Worm (Caenorhabditis elegans) whole organism, L3 larva: Measurements from ENCODE around the gene mrp-8.

Source experiments
- R02D3.7 ChIP-seq: fragments of 150-350 bp; optimal IDR thresholded peaks from 2 replicates; lab custom pipeline; 2014; ENCODE audit warnings: missing biosample characterization, missing genetic modification characterization
- ZK546.5 ChIP-seq: sonication (generic microtip); optimal IDR thresholded peaks from 2 replicates; lab custom pipeline; 2017; ENCODE audit warnings: missing biosample characterization, missing genetic modification characterization
- aly-2 ChIP-seq: fragments of 150-350 bp; optimal IDR thresholded peaks from 2 replicates; lab custom pipeline; 2014; ENCODE audit warnings: missing biosample characterization, missing genetic modification characterization
- ama-1 ChIP-seq: fragments of 150-350 bp; optimal IDR thresholded peaks from 2 replicates; lab custom pipeline; 2018
- ceh-16 ChIP-seq: sonication (generic microtip); optimal IDR thresholded peaks from 2 replicates; lab custom pipeline; 2017; ENCODE audit warnings: missing biosample characterization, missing genetic modification characterization
- ceh-28 ChIP-seq: fragments of 150-350 bp; optimal IDR thresholded peaks from 2 replicates; lab custom pipeline; 2014; ENCODE audit warnings: missing biosample characterization, missing genetic modification reagents, missing genetic modification characterization
- ceh-82 ChIP-seq: fragments of 150-350 bp; optimal IDR thresholded peaks from 2 replicates; lab custom pipeline; 2014; ENCODE audit warnings: missing biosample characterization, missing genetic modification characterization
- ceh-9 ChIP-seq: sonication (generic microtip); optimal IDR thresholded peaks from 2 replicates; lab custom pipeline; 2018; ENCODE audit warnings: missing biosample characterization, missing genetic modification characterization
- daf-12 ChIP-seq: fragments of 150-350 bp; optimal IDR thresholded peaks from 2 replicates; lab custom pipeline; 2014; ENCODE audit warnings: missing biosample characterization, missing genetic modification reagents, missing genetic modification characterization
- egl-27 ChIP-seq: sonication (generic microtip); optimal IDR thresholded peaks from 4 replicates; lab custom pipeline; 2017; ENCODE audit warnings: missing biosample characterization, missing genetic modification reagents, missing genetic modification characterization
- egl-5 ChIP-seq: fragments of 150-350 bp; optimal IDR thresholded peaks from 2 replicates; lab custom pipeline; 2017; ENCODE audit warnings: missing biosample characterization, missing genetic modification reagents, missing genetic modification characterization, inconsistent platforms
- elt-1 ChIP-seq: fragments of 150-350 bp; optimal IDR thresholded peaks from 2 replicates; lab custom pipeline; 2014; ENCODE audit warnings: missing biosample characterization, missing genetic modification characterization
- elt-2 ChIP-seq: sonication (generic microtip); optimal IDR thresholded peaks from 2 replicates; lab custom pipeline; 2016; ENCODE audit warnings: missing genetic modification reagents, mild to moderate bottlenecking, missing genetic modification characterization, missing compliant biosample characterization
- elt-3 ChIP-seq, 3 experiments: fragments of 150-350 bp in 1 of 3; sonication (generic microtip) in 2 of 3; optimal IDR thresholded peaks; 2 replicates in 2 of 3; 4 replicates in 1 of 3; lab custom pipeline; 2014 to 2017; ENCODE audit warnings: missing biosample characterization in 3 of 3, missing genetic modification characterization in 3 of 3
- eor-1 ChIP-seq, 2 experiments: fragments of 150-350 bp; optimal IDR thresholded peaks; 2 replicates each; lab custom pipeline; 2014 to 2018; ENCODE audit warnings: missing biosample characterization in 2 of 2, missing genetic modification characterization in 2 of 2
- fkh-10 ChIP-seq: sonication (generic microtip); optimal IDR thresholded peaks from 2 replicates; lab custom pipeline; 2017; ENCODE audit warnings: missing biosample characterization, missing genetic modification reagents, missing genetic modification characterization
- fkh-2 ChIP-seq: fragments of 150-350 bp; optimal IDR thresholded peaks from 2 replicates; lab custom pipeline; 2014; ENCODE audit warnings: missing biosample characterization, missing genetic modification reagents, missing genetic modification characterization
- fos-1 ChIP-seq: fragments of 150-350 bp; optimal IDR thresholded peaks from 2 replicates; lab custom pipeline; 2014; ENCODE audit warnings: missing biosample characterization, missing genetic modification characterization
- hmg-11 ChIP-seq: sonication (generic microtip); optimal IDR thresholded peaks from 2 replicates; lab custom pipeline; 2016; ENCODE audit warnings: missing genetic modification characterization, missing compliant biosample characterization
- jun-1 ChIP-seq: fragments of 150-350 bp; optimal IDR thresholded peaks from 2 replicates; lab custom pipeline; 2014; ENCODE audit warnings: missing biosample characterization, missing genetic modification reagents, missing genetic modification characterization
- lin-15B ChIP-seq: fragments of 150-350 bp; optimal IDR thresholded peaks from 2 replicates; lab custom pipeline; 2014; ENCODE audit warnings: missing biosample characterization, missing genetic modification characterization
- lin-39 ChIP-seq: fragments of 150-350 bp; optimal IDR thresholded peaks from 2 replicates; lab custom pipeline; 2018; ENCODE audit warnings: missing biosample characterization, missing genetic modification reagents, missing genetic modification characterization
- lsy-12 ChIP-seq: sonication (generic microtip); optimal IDR thresholded peaks from 2 replicates; lab custom pipeline; 2016; ENCODE audit warnings: mild to moderate bottlenecking, missing genetic modification characterization, missing compliant biosample characterization
- mdl-1 ChIP-seq: fragments of 150-350 bp; optimal IDR thresholded peaks from 2 replicates; lab custom pipeline; 2014; ENCODE audit warnings: missing biosample characterization, missing genetic modification characterization
- mml-1 ChIP-seq: fragments of 150-350 bp; sonication (generic microtip); optimal IDR thresholded peaks from 3 replicates; lab custom pipeline; 2014; ENCODE audit warnings: missing biosample characterization, missing genetic modification characterization
- nfya-1 ChIP-seq: sonication (generic microtip); optimal IDR thresholded peaks from 2 replicates; lab custom pipeline; 2017; ENCODE audit warnings: missing genetic modification characterization, mild to moderate bottlenecking, missing compliant biosample characterization, antibody characterized with exemption, moderate library complexity; ENCODE audit not compliant: insufficient read depth
- nhr-11 ChIP-seq: fragments of 150-350 bp; optimal IDR thresholded peaks from 2 replicates; lab custom pipeline; 2014; ENCODE audit warnings: missing biosample characterization, missing genetic modification characterization
- nhr-12 ChIP-seq: fragments of 150-350 bp; optimal IDR thresholded peaks from 2 replicates; lab custom pipeline; 2014; ENCODE audit warnings: missing biosample characterization, missing genetic modification characterization
- nhr-23 ChIP-seq: fragments of 150-350 bp; optimal IDR thresholded peaks from 2 replicates; lab custom pipeline; 2014; ENCODE audit warnings: missing biosample characterization, missing genetic modification reagents, missing genetic modification characterization
- nhr-237 ChIP-seq: fragments of 150-350 bp; optimal IDR thresholded peaks from 2 replicates; lab custom pipeline; 2014; ENCODE audit warnings: missing biosample characterization, missing genetic modification characterization
- nhr-25 ChIP-seq: sonication (generic microtip); optimal IDR thresholded peaks from 2 replicates; lab custom pipeline; 2017; ENCODE audit warnings: missing biosample characterization, missing genetic modification characterization
- nhr-28 ChIP-seq: fragments of 150-350 bp; optimal IDR thresholded peaks from 2 replicates; lab custom pipeline; 2014; ENCODE audit warnings: missing biosample characterization, missing genetic modification characterization
- nhr-43 ChIP-seq: sonication (generic microtip); optimal IDR thresholded peaks from 2 replicates; lab custom pipeline; 2016; ENCODE audit warnings: mild to moderate bottlenecking, missing genetic modification characterization, missing compliant biosample characterization; ENCODE audit not compliant: poor library complexity, severe bottlenecking
- nhr-67 ChIP-seq: fragments of 150-350 bp; optimal IDR thresholded peaks from 2 replicates; lab custom pipeline; 2014; ENCODE audit warnings: missing biosample characterization, missing genetic modification characterization
- nhr-76 ChIP-seq: fragments of 150-350 bp; sonication (generic microtip); optimal IDR thresholded peaks from 5 replicates; lab custom pipeline; 2014; ENCODE audit warnings: missing biosample characterization, missing genetic modification characterization
- nhr-77 ChIP-seq: fragments of 150-350 bp; optimal IDR thresholded peaks from 2 replicates; lab custom pipeline; 2014; ENCODE audit warnings: missing biosample characterization, missing genetic modification characterization
- pha-4 ChIP-seq: fragments of 150-350 bp; optimal IDR thresholded peaks from 2 replicates; lab custom pipeline; 2014; ENCODE audit warnings: missing biosample characterization, missing genetic modification reagents, missing genetic modification characterization
- pqm-1 ChIP-seq: fragments of 150-350 bp; optimal IDR thresholded peaks from 2 replicates; lab custom pipeline; 2017; ENCODE audit warnings: missing biosample characterization, missing genetic modification characterization, inconsistent platforms
- sea-2 ChIP-seq: fragments of 150-350 bp; sonication (generic microtip); optimal IDR thresholded peaks from 4 replicates; lab custom pipeline; 2014; ENCODE audit warnings: missing biosample characterization, missing genetic modification reagents, missing genetic modification characterization
- skn-1 ChIP-seq: fragments of 150-350 bp; optimal IDR thresholded peaks from 2 replicates; lab custom pipeline; 2014; ENCODE audit warnings: missing biosample characterization, missing genetic modification characterization
- snpc-4 ChIP-seq: fragments of 150-350 bp; optimal IDR thresholded peaks from 2 replicates; lab custom pipeline; 2014; ENCODE audit warnings: missing biosample characterization, missing genetic modification characterization
- tbx-2 ChIP-seq: sonication (generic microtip); optimal IDR thresholded peaks from 2 replicates; lab custom pipeline; 2016; ENCODE audit warnings: mild to moderate bottlenecking, missing genetic modification characterization, missing compliant biosample characterization
- unc-39 ChIP-seq: sonication (generic microtip); optimal IDR thresholded peaks from 4 replicates; lab custom pipeline; 2017; ENCODE audit warnings: missing biosample characterization, missing genetic modification characterization
- unc-62 ChIP-seq: fragments of 150-350 bp; sonication (generic microtip); optimal IDR thresholded peaks from 4 replicates; lab custom pipeline; 2014; ENCODE audit warnings: missing biosample characterization, missing genetic modification reagents, missing genetic modification characterization
- zag-1 ChIP-seq: fragments of 150-350 bp; optimal IDR thresholded peaks from 2 replicates; lab custom pipeline; 2014; ENCODE audit warnings: missing biosample characterization, missing genetic modification characterization
- ztf-11 ChIP-seq: fragments of 150-350 bp; optimal IDR thresholded peaks from 2 replicates; lab custom pipeline; 2014; ENCODE audit warnings: missing biosample characterization, missing genetic modification characterization
- ztf-4 ChIP-seq: fragments of 150-350 bp; optimal IDR thresholded peaks from 2 replicates; lab custom pipeline; 2014; ENCODE audit warnings: missing biosample characterization, missing genetic modification characterization

Gene mrp-8

ce11 chrIII:12250114-12250792 lies 52.7 kb downstream of the mrp-8 start, which contains the start of the genes tim-1 and Y75B8A.23:
tim-1 (minus strand) TSS chrIII:12250164.
Y75B8A.23 (plus strand) TSS chrIII:12250660.
- no peak for TF ChIP-seq ztf-11 (tag; lab: Kevin White, UChicago)
- peak; percentile 70 for TF ChIP-seq nhr-77 (tag; lab: Kevin White, UChicago)
- TF ChIP-seq sea-2: no peak
- peak; percentile 94 for TF ChIP-seq pha-4
- TF ChIP-seq aly-2 (tag; lab: Kevin White, UChicago): peak; percentile 85
- no peak for TF ChIP-seq nhr-67 (tag; lab: Kevin White, UChicago)
- TF ChIP-seq nhr-11 (tag; lab: Kevin White, UChicago): peak; percentile 36
- peak; percentile 41 for TF ChIP-seq fos-1 (tag; lab: Kevin White, UChicago)
- TF ChIP-seq hmg-11 (tag; lab: Kevin White, UChicago): peak; percentile 89
- TF ChIP-seq zag-1 (tag; lab: Kevin White, UChicago): no peak
- peak; percentile 82 for TF ChIP-seq egl-5 (tag; lab: Kevin White, UChicago)
- peak; percentile 90 for TF ChIP-seq lsy-12 (tag; lab: Kevin White, UChicago)
- peak; percentile 94 for TF ChIP-seq nhr-25
- peak; percentile 94 for TF ChIP-seq jun-1 (tag; lab: Kevin White, UChicago)
- TF ChIP-seq nhr-28 (tag; lab: Kevin White, UChicago): peak; percentile 63
- peak; percentile 92 for TF ChIP-seq nhr-43
- peak; percentile 78 for TF ChIP-seq elt-2 (tag; lab: Kevin White, UChicago)
- peak; percentile 74 for TF ChIP-seq tbx-2 (tag; lab: Kevin White, UChicago)
- TF ChIP-seq nhr-76 (tag; lab: Kevin White, UChicago): peak; percentile 67
- TF ChIP-seq unc-39 (tag; lab: Kevin White, UChicago): peak; percentile 60
- TF ChIP-seq snpc-4 (tag; lab: Kevin White, UChicago): peak; percentile 100
- peak; percentile 2 for TF ChIP-seq fkh-2
- TF ChIP-seq nhr-23 (tag; lab: Kevin White, UChicago): peak; percentile 98
- TF ChIP-seq nhr-12 (tag; lab: Kevin White, UChicago): no peak
- no peak for TF ChIP-seq nhr-237
- TF ChIP-seq lin-15B: peak; percentile 94
- TF ChIP-seq eor-1 (tag; optimal IDR thresholded peaks at IDR 0.05; lab: Kevin White, UChicago): peak in 1 of 2 experiments; percentile 58
- TF ChIP-seq pqm-1 (tag; lab: Kevin White, UChicago): peak; percentile 88
- no peak for TF ChIP-seq mml-1 (tag; lab: Kevin White, UChicago)
- no peak for TF ChIP-seq ceh-9 (tag; lab: Kevin White, UChicago)
- TF ChIP-seq ZK546.5 (tag; lab: Kevin White, UChicago): no peak
- peak; percentile 75 for TF ChIP-seq ceh-28 (tag; lab: Kevin White, UChicago)
- TF ChIP-seq ama-1 (lab: Kevin White, UChicago): peak; percentile 99
- TF ChIP-seq ceh-82: peak; percentile 84
- peak; percentile 70 for TF ChIP-seq ceh-16
- TF ChIP-seq ztf-4 (tag; lab: Kevin White, UChicago): peak; percentile 51
- TF ChIP-seq daf-12 (tag; lab: Kevin White, UChicago): peak; percentile 46
- peak; percentile 29 for TF ChIP-seq mdl-1
- peak; percentile 90 for TF ChIP-seq skn-1 (tag; lab: Kevin White, UChicago)
- peak; percentile 55 for TF ChIP-seq egl-27 (tag; lab: Kevin White, UChicago)
- TF ChIP-seq elt-1 (tag; lab: Kevin White, UChicago): peak; percentile 26
- TF ChIP-seq elt-3 (tag; optimal IDR thresholded peaks at IDR 0.05; lab: Kevin White, UChicago): peak in 2 of 3 experiments; percentile 31 to 82
- peak; percentile 56 for TF ChIP-seq fkh-10 (GFP tag; lab: Kevin White, UChicago)
- peak; percentile 98 for TF ChIP-seq nfya-1 (tag; lab: Kevin White, UChicago)
- TF ChIP-seq R02D3.7 (tag; lab: Kevin White, UChicago): peak; percentile 85
- peak; percentile 75 for TF ChIP-seq unc-62
- peak; percentile 96 for TF ChIP-seq lin-39 (tag; lab: Kevin White, UChicago)
- TF ChIP-seq, all 47 proteins: peak for 38
